Fruit fly (Drosophila melanogaster) whole organism, embryonic: Measurements from ENCODE around the gene HSPBAP1.
A peak's percentile ranks its signal among the peaks of the same experiment; 100 is the strongest.

Source experiments
- B-H1 ChIP-seq: fragments of 200-800 bp; sonication (Bioruptor generic); IDR thresholded peaks from 3 replicates; pipeline ENCODE4 v1.3.6; 2022; ENCODE audit warnings: missing biosample characterization, missing genetic modification characterization
- BEAF-32 ChIP-seq: fragments of 200-800 bp; sonication (Bioruptor generic); optimal IDR thresholded peaks from 3 replicates; lab custom pipeline; 2017; ENCODE audit warnings: missing biosample characterization, missing genetic modification characterization, mild to moderate bottlenecking, moderate library complexity, missing genetic modification reagents
- CG10147 ChIP-seq: fragments of 200-800 bp; sonication (Bioruptor generic); optimal IDR thresholded peaks from 2 replicates; lab custom pipeline; 2019; ENCODE audit warnings: missing biosample characterization, mild to moderate bottlenecking, missing genetic modification characterization, moderate library complexity
- CG10431 ChIP-seq: fragments of 200-800 bp; sonication (Bioruptor generic); optimal IDR thresholded peaks from 3 replicates; lab custom pipeline; 2018; ENCODE audit warnings: missing biosample characterization, mild to moderate bottlenecking, missing genetic modification characterization
- CG11398 ChIP-seq: fragments of 200-800 bp; sonication (Bioruptor generic); optimal IDR thresholded peaks from 2 replicates; lab custom pipeline; 2016; ENCODE audit warnings: missing biosample characterization, missing genetic modification characterization
- CG12236 ChIP-seq: fragments of 200-800 bp; sonication (Bioruptor generic); optimal IDR thresholded peaks from 2 replicates; lab custom pipeline; 2016; ENCODE audit warnings: missing biosample characterization, missing genetic modification characterization
- CG13287 ChIP-seq: fragments of 200-800 bp; sonication (Bioruptor generic); IDR thresholded peaks from 2 replicates; pipeline ENCODE4 v1.3.6; 2022; ENCODE audit warnings: missing biosample characterization, missing genetic modification characterization; ENCODE audit not compliant: partially characterized antibody
- CG15011 ChIP-seq: fragments of 200-800 bp; sonication (Bioruptor generic); optimal IDR thresholded peaks from 3 replicates; lab custom pipeline; 2018; ENCODE audit warnings: missing biosample characterization, mild to moderate bottlenecking, missing genetic modification characterization
- CG15479 ChIP-seq: fragments of 200-800 bp; sonication (Bioruptor generic); optimal IDR thresholded peaks from 3 replicates; lab custom pipeline; 2019; ENCODE audit warnings: missing biosample characterization, mild to moderate bottlenecking, missing genetic modification characterization, moderate library complexity
- CG17568 ChIP-seq: fragments of 200-800 bp; sonication (Bioruptor generic); optimal IDR thresholded peaks from 2 replicates; lab custom pipeline; 2018; ENCODE audit warnings: missing biosample characterization, mild to moderate bottlenecking, missing genetic modification characterization, moderate library complexity
- CG17829 ChIP-seq: fragments of 200-800 bp; optimal IDR thresholded peaks from 2 replicates; lab custom pipeline; 2019; ENCODE audit warnings: missing biosample characterization, mild to moderate bottlenecking, missing genetic modification characterization, moderate library complexity
- CG1792 ChIP-seq: fragments of 200-800 bp; sonication (Bioruptor generic); optimal IDR thresholded peaks from 2 replicates; lab custom pipeline; 2016; ENCODE audit warnings: missing biosample characterization, missing genetic modification characterization
- CG18262 ChIP-seq: fragments of 200-800 bp; optimal IDR thresholded peaks from 3 replicates; lab custom pipeline; 2019; ENCODE audit warnings: missing biosample characterization, mild to moderate bottlenecking, missing genetic modification characterization, moderate library complexity
- CG2875 ChIP-seq: fragments of 200-800 bp; sonication (Bioruptor generic); optimal IDR thresholded peaks from 2 replicates; lab custom pipeline; 2017; ENCODE audit warnings: missing biosample characterization, mild to moderate bottlenecking, missing genetic modification characterization, missing genetic modification reagents
- CG4617 ChIP-seq: fragments of 200-800 bp; sonication (Bioruptor generic); optimal IDR thresholded peaks from 3 replicates; lab custom pipeline; 2016; ENCODE audit warnings: missing biosample characterization, missing genetic modification characterization, borderline replicate concordance
- CG5953 ChIP-seq: fragments of 200-800 bp; sonication (Bioruptor generic); IDR thresholded peaks from 2 replicates; pipeline ENCODE4 v1.3.6; 2022; ENCODE audit warnings: missing biosample characterization, missing genetic modification characterization
- CG6854 ChIP-seq: fragments of 200-800 bp; sonication (Bioruptor generic); optimal IDR thresholded peaks from 3 replicates; lab custom pipeline; 2017; ENCODE audit warnings: missing biosample characterization, mild to moderate bottlenecking, missing genetic modification characterization
- Deaf1 ChIP-seq: fragments of 200-800 bp; optimal IDR thresholded peaks from 3 replicates; lab custom pipeline; 2019; ENCODE audit warnings: missing biosample characterization, mild to moderate bottlenecking, missing genetic modification characterization, moderate library complexity
- Dll ChIP-seq: fragments of 200-800 bp; sonication (Bioruptor generic); IDR thresholded peaks from 4 replicates; pipeline ENCODE4 v1.3.6; 2022; ENCODE audit warnings: missing biosample characterization, missing genetic modification characterization; ENCODE audit not compliant: partially characterized antibody
- Dp ChIP-seq: fragments of 200-800 bp; sonication (Bioruptor generic); optimal IDR thresholded peaks from 2 replicates; lab custom pipeline; 2018; ENCODE audit warnings: missing biosample characterization, mild to moderate bottlenecking, missing genetic modification characterization, moderate library complexity
- Drgx ChIP-seq: fragments of 200-800 bp; sonication (Bioruptor generic); IDR thresholded peaks from 2 replicates; pipeline ENCODE4 v1.3.6; 2022; ENCODE audit warnings: missing biosample characterization, missing genetic modification characterization
- E2f1 ChIP-seq: fragments of 200-800 bp; sonication (Bioruptor generic); IDR thresholded peaks from 2 replicates; pipeline ENCODE4 v1.3.6; 2022; ENCODE audit warnings: missing biosample characterization, missing genetic modification characterization
- Eip74EF ChIP-seq, 2 experiments: fragments of 200-800 bp in 1 of 2; fragments of >200 bp in 1 of 2; sonication (Bioruptor generic) in 1 of 2; optimal IDR thresholded peaks; 2 replicates each; lab custom pipeline; 2017 to 2019; ENCODE audit warnings: missing biosample characterization in 2 of 2, missing genetic modification characterization in 2 of 2, mild to moderate bottlenecking in 1 of 2, moderate library complexity in 1 of 2
- Hr39 ChIP-seq: fragments of >200 bp; optimal IDR thresholded peaks from 2 replicates; lab custom pipeline; 2017
- MBD-R2 ChIP-seq: fragments of 200-800 bp; sonication (Bioruptor generic); IDR thresholded peaks from 2 replicates; pipeline ENCODE4 v1.3.6; 2022; ENCODE audit warnings: missing biosample characterization, missing genetic modification characterization
- MESR4 ChIP-seq: fragments of 200-800 bp; sonication (Bioruptor generic); optimal IDR thresholded peaks from 2 replicates; lab custom pipeline; 2018; ENCODE audit warnings: missing biosample characterization, mild to moderate bottlenecking, missing genetic modification characterization, moderate library complexity
- NfI ChIP-seq: fragments of 200-800 bp; sonication (Bioruptor generic); optimal IDR thresholded peaks from 3 replicates; lab custom pipeline; 2018; ENCODE audit warnings: missing biosample characterization, mild to moderate bottlenecking, missing genetic modification characterization, moderate library complexity
- Ptx1 ChIP-seq: fragments of 200-800 bp; sonication (Bioruptor generic); IDR thresholded peaks from 2 replicates; pipeline ENCODE4 v1.3.6; 2022; ENCODE audit warnings: missing biosample characterization, missing genetic modification characterization
- Sox100B ChIP-seq: fragments of 200-800 bp; sonication (Bioruptor generic); optimal IDR thresholded peaks from 3 replicates; lab custom pipeline; 2018; ENCODE audit warnings: missing biosample characterization, mild to moderate bottlenecking, missing genetic modification characterization
- Vsx1 ChIP-seq: fragments of 200-800 bp; sonication (Bioruptor generic); optimal IDR thresholded peaks from 2 replicates; lab custom pipeline; 2017; ENCODE audit warnings: missing biosample characterization, mild to moderate bottlenecking, missing genetic modification characterization, missing genetic modification reagents
- Xbp1 ChIP-seq: fragments of 200-800 bp; sonication (Bioruptor generic); optimal IDR thresholded peaks from 3 replicates; lab custom pipeline; 2016; ENCODE audit warnings: missing biosample characterization, mild to moderate bottlenecking, missing genetic modification characterization
- YL-1 ChIP-seq: fragments of 200-800 bp; sonication (Bioruptor generic); optimal IDR thresholded peaks from 3 replicates; lab custom pipeline; 2017; ENCODE audit warnings: missing biosample characterization, mild to moderate bottlenecking, missing genetic modification characterization
- aop ChIP-seq: fragments of 200-800 bp; sonication (Bioruptor generic); IDR thresholded peaks from 2 replicates; pipeline ENCODE4 v1.3.6; 2022; ENCODE audit warnings: missing biosample characterization, missing genetic modification characterization
- bsh ChIP-seq, 2 experiments: fragments of 200-800 bp; sonication (Bioruptor generic); optimal IDR thresholded peaks; 2 replicates each; lab custom pipeline; 2017 to 2018; ENCODE audit warnings: mild to moderate bottlenecking in 2 of 2, missing biosample characterization in 2 of 2, missing genetic modification characterization in 2 of 2, moderate library complexity in 1 of 2
- chn ChIP-seq: fragments of 200-800 bp; sonication (Bioruptor generic); optimal IDR thresholded peaks from 2 replicates; lab custom pipeline; 2016; ENCODE audit warnings: missing biosample characterization, missing genetic modification characterization
- croc ChIP-seq: fragments of 200-800 bp; sonication (Bioruptor generic); conservative IDR thresholded peaks from 3 replicates; pipeline ENCODE4 v1.3.6; 2022; ENCODE audit warnings: missing biosample characterization, missing genetic modification characterization
- disco-r ChIP-seq: fragments of 200-800 bp; sonication (Bioruptor generic); optimal IDR thresholded peaks from 2 replicates; lab custom pipeline; 2016; ENCODE audit warnings: missing biosample characterization, missing genetic modification characterization
- en ChIP-seq: fragments of 200-800 bp; sonication (Bioruptor generic); optimal IDR thresholded peaks from 2 replicates; lab custom pipeline; 2016; ENCODE audit warnings: missing biosample characterization, missing genetic modification characterization
- fd96Cb ChIP-seq: fragments of 200-800 bp; sonication (Bioruptor generic); optimal IDR thresholded peaks from 2 replicates; lab custom pipeline; 2018; ENCODE audit warnings: missing biosample characterization, mild to moderate bottlenecking, missing genetic modification characterization, moderate library complexity
- ftz-f1 ChIP-seq: fragments of 200-800 bp; sonication (Bioruptor generic); optimal IDR thresholded peaks from 2 replicates; lab custom pipeline; 2016; ENCODE audit warnings: missing biosample characterization, missing genetic modification characterization
- gfzf ChIP-seq: fragments of 200-800 bp; sonication (Bioruptor generic); optimal IDR thresholded peaks from 2 replicates; lab custom pipeline; 2016; ENCODE audit warnings: missing biosample characterization, mild to moderate bottlenecking, missing genetic modification characterization, moderate library complexity
- inv ChIP-seq: fragments of 200-800 bp; sonication (Bioruptor generic); IDR thresholded peaks from 2 replicates; pipeline ENCODE4 v1.3.6; 2022; ENCODE audit warnings: missing biosample characterization, missing genetic modification characterization; ENCODE audit not compliant: partially characterized antibody
- luna ChIP-seq: fragments of 200-800 bp; sonication (Bioruptor generic); optimal IDR thresholded peaks from 2 replicates; lab custom pipeline; 2016; ENCODE audit warnings: missing biosample characterization, missing genetic modification characterization
- phol ChIP-seq: fragments of 200-800 bp; sonication (Bioruptor generic); optimal IDR thresholded peaks from 3 replicates; lab custom pipeline; 2018; ENCODE audit warnings: missing biosample characterization, mild to moderate bottlenecking, missing genetic modification characterization, moderate library complexity
- pita ChIP-seq: fragments of 200-800 bp; sonication (Bioruptor generic); optimal IDR thresholded peaks from 2 replicates; lab custom pipeline; 2017; ENCODE audit warnings: missing biosample characterization, mild to moderate bottlenecking, missing genetic modification characterization
- pzg ChIP-seq: fragments of 200-800 bp; sonication (Bioruptor generic); optimal IDR thresholded peaks from 3 replicates; lab custom pipeline; 2018; ENCODE audit warnings: missing biosample characterization, mild to moderate bottlenecking, missing genetic modification characterization, moderate library complexity
- rib ChIP-seq: fragments of 200-800 bp; sonication (Bioruptor generic); IDR thresholded peaks from 2 replicates; pipeline ENCODE4 v1.3.6; 2022; ENCODE audit warnings: missing biosample characterization, missing genetic modification characterization
- so ChIP-seq: fragments of 200-800 bp; sonication (Bioruptor generic); IDR thresholded peaks from 3 replicates; pipeline ENCODE4 v1.3.6; 2022; ENCODE audit warnings: missing biosample characterization, missing genetic modification characterization
- tll ChIP-seq, 2 experiments: fragments of 200-800 bp in 1 of 2; fragments of >200 bp in 1 of 2; sonication (Bioruptor generic) in 1 of 2; optimal IDR thresholded peaks; 2 replicates each; lab custom pipeline; 2017 to 2019; ENCODE audit warnings: missing biosample characterization in 2 of 2, missing genetic modification characterization in 2 of 2, mild to moderate bottlenecking in 1 of 2, moderate library complexity in 1 of 2
- trem ChIP-seq: fragments of 200-800 bp; optimal IDR thresholded peaks from 3 replicates; lab custom pipeline; 2019; ENCODE audit warnings: missing biosample characterization, mild to moderate bottlenecking, missing genetic modification characterization, moderate library complexity
- trh ChIP-seq: fragments of 200-800 bp; sonication (Bioruptor generic); optimal IDR thresholded peaks from 2 replicates; lab custom pipeline; 2016; ENCODE audit warnings: missing biosample characterization, missing genetic modification characterization

HSPBAP1 gene

dm6 chr3R:27681799-27682198 lies 13.2 kb upstream of the HSPBAP1 start, which contains the start of gene Sce (continued):
- TF ChIP-seq CG13287 (GFP tag; lab: Robert Waterston, UW) (no peak), Eip74EF (GFP tag; optimal IDR thresholded peaks at IDR 0.05; lab: Kevin White, UChicago) (no peak), trem (tag; lab: Kevin White, UChicago) (peak; percentile 14), B-H1 (no peak), E2f1 (GFP tag; lab: Robert Waterston, UW) (no peak), Xbp1 (GFP tag; lab: Kevin White, UChicago) (no peak), MBD-R2 (GFP tag; lab: Robert Waterston, UW) (peak; percentile 63), CG15479 (GFP tag; lab: Kevin White, UChicago) (no peak), en (GFP tag; lab: Kevin White, UChicago) (no peak), CG1792 (no peak), trh (GFP tag; lab: Kevin White, UChicago) (no peak), chn (GFP tag; lab: Kevin White, UChicago) (no peak), gfzf (GFP tag; lab: Kevin White, UChicago) (peak; percentile 85), NfI (GFP tag; lab: Kevin White, UChicago) (no peak), CG10147 (GFP tag; lab: Kevin White, UChicago) (no peak), disco-r (no peak), CG12236 (GFP tag; lab: Kevin White, UChicago) (no peak), CG18262 (tag; lab: Kevin White, UChicago) (no peak), pzg (peak; percentile 71), bsh (GFP tag; optimal IDR thresholded peaks at IDR 0.05; lab: Kevin White, UChicago) (no peak), Dll (0 out of 4 replicates have a peak, but pooled peaks have one; percentile 13), CG17568 (GFP tag; lab: Kevin White, UChicago) (no peak), CG4617 (GFP tag; lab: Kevin White, UChicago) (peak; percentile 79), fd96Cb (tag; lab: Kevin White, UChicago) (no peak), CG6854 (GFP tag; lab: Kevin White, UChicago) (no peak), croc (GFP tag; lab: Robert Waterston, UW) (no peak), rib (no peak), phol (tag; lab: Kevin White, UChicago) (no peak), BEAF-32 (peak; percentile 3), YL-1 (peak; percentile 38), luna (GFP tag; lab: Kevin White, UChicago) (no peak), Drgx (GFP tag; lab: Robert Waterston, UW) (no peak), pita (no peak), CG11398 (GFP tag; lab: Kevin White, UChicago) (no peak), Sox100B (GFP tag; lab: Kevin White, UChicago) (no peak), so (no peak), CG5953 (no peak), CG17829 (tag; lab: Kevin White, UChicago) (no peak), CG15011 (GFP tag; lab: Kevin White, UChicago) (no peak), tll (GFP tag; optimal IDR thresholded peaks at IDR 0.05; lab: Kevin White, UChicago) (no peak), Hr39 (no peak), CG2875 (GFP tag; lab: Kevin White, UChicago) (no peak), CG10431 (GFP tag; lab: Kevin White, UChicago) (no peak), Ptx1 (GFP tag; lab: Robert Waterston, UW) (no peak), Dp (GFP tag; lab: Kevin White, UChicago) (peak; percentile 92), MESR4 (GFP tag; lab: Kevin White, UChicago) (peak; percentile 91), ftz-f1 (GFP tag; lab: Kevin White, UChicago) (no peak), Deaf1 (tag; lab: Kevin White, UChicago) (no peak), aop (GFP tag; lab: Robert Waterston, UW) (no peak), inv (GFP tag; lab: Robert Waterston, UW) (no peak), Vsx1 (peak; percentile 99)
